Fruit fly (Drosophila melanogaster): Measurements from ENCODE around the gene Acbp4.

Acbp4 gene

DNA sequence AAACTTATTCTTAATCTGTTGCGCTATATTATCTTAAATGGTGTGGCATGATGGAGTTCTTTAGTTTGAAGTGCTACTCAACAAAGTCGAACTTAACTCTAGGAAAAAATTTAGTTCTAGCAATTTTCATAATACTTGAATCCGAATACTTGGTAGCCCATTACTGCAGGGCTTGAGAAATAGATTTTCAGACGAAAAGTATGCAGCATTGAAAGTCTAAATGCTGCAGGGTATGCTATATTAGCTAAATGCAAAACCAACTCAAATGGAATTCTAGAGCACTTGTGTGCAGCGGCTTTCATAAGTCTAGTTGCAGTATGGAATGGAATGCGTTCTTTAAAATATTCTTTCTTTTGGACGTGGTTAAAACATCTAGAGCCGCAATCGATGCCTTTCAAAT, 15.2 kb upstream of the Acbp4 start:
- TF ChIP-seq pdm3 (GFP tag; optimal IDR thresholded peaks at IDR 0.05) (no peak), Ets21C (GFP tag; optimal IDR thresholded peaks at IDR 0.05) (no peak), CG3919 (GFP tag; optimal IDR thresholded peaks at IDR 0.05) (no peak), CG6808 (GFP tag; optimal IDR thresholded peaks at IDR 0.05) (no peak), Blimp-1 (GFP tag; optimal IDR thresholded peaks at IDR 0.05) (no peak), CG11762 (GFP tag; optimal IDR thresholded peaks at IDR 0.05; ENCODE audit: insufficient read depth) (no peak), CG1621 (tag; optimal IDR thresholded peaks at IDR 0.05) (no peak), Sox102F (GFP tag; optimal IDR thresholded peaks at IDR 0.05) (no peak), Met (GFP tag; optimal IDR thresholded peaks at IDR 0.05) (no peak), CG10631 (GFP tag; optimal IDR thresholded peaks at IDR 0.05) (no peak)

DNA sequence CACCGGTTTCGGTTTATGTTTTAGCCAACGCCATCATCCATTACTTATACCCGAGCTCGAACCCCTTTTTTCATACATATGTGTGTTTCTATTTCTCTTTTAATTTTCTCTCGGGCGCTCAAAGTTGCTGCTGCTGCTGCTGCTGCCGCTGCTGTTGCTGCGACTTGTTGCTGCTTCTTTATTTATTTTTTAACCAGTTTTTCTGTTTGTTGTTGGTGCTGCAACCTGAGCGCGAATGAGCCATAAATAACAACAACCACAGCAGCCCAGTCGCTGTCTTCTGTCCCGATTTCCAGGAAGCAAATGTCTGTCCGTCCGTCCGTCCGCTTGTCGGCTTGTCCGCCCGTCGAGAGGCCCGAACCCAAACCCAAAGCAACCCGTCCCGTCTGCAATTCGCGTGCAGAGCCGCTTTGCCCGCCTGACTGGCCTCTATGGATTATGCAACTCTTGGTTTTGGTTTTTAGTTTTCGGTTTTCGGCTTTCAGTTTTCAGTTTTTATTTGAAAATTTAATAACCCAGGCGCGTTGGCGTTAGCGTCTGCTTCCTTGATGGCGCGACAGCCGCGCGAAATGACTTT, 9.6 kb upstream of the Acbp4 start:
- TF ChIP-seq Eip75B (GFP tag; optimal IDR thresholded peaks at IDR 0.05): no peak
- TF ChIP-seq CG3032 (tag; optimal IDR thresholded peaks at IDR 0.05): no peak
- TF ChIP-seq CG10669 (GFP tag; optimal IDR thresholded peaks at IDR 0.05): no peak
- TF ChIP-seq ss (GFP tag; optimal IDR thresholded peaks at IDR 0.05): peak in 1 of 2 experiments; percentile 57
- no peak for TF ChIP-seq Gug (GFP tag; IDR thresholded peaks at IDR 0.05)
- TF ChIP-seq salr (GFP tag; optimal IDR thresholded peaks at IDR 0.05): no peak
- no peak for TF ChIP-seq CG8319 (GFP tag; optimal IDR thresholded peaks at IDR 0.05)
- TF ChIP-seq CG11294 (GFP tag; IDR thresholded peaks at IDR 0.05): no peak
- no peak for TF ChIP-seq CG3919 (GFP tag; optimal IDR thresholded peaks at IDR 0.05)
- no peak for TF ChIP-seq Sox14 (GFP tag; optimal IDR thresholded peaks at IDR 0.05)
- no peak for TF ChIP-seq CG16779 (tag; optimal IDR thresholded peaks at IDR 0.05)
- no peak for TF ChIP-seq cyc (GFP tag; optimal IDR thresholded peaks at IDR 0.05)
- peak; percentile 88 for TF ChIP-seq vri (GFP tag; optimal IDR thresholded peaks at IDR 0.05)
- TF ChIP-seq CG10631 (GFP tag; optimal IDR thresholded peaks at IDR 0.05): no peak
- TF ChIP-seq Lpt (GFP tag; optimal IDR thresholded peaks at IDR 0.05): peak; percentile 47
- TF ChIP-seq eg (GFP tag; IDR thresholded peaks at IDR 0.05): 0 out of 3 replicates have a peak, but pooled peaks have one; percentile 18
- TF ChIP-seq esn (GFP tag; optimal IDR thresholded peaks at IDR 0.05): no peak
- peak; percentile 51 for TF ChIP-seq CG6854 (GFP tag; optimal IDR thresholded peaks at IDR 0.05)
- 0 out of 3 replicates have a peak, but pooled peaks have one; percentile 37 for TF ChIP-seq CG6163 (GFP tag; IDR thresholded peaks at IDR 0.05)
- TF ChIP-seq Met (GFP tag; optimal IDR thresholded peaks at IDR 0.05): no peak
- TF ChIP-seq dsx (GFP tag; optimal IDR thresholded peaks at IDR 0.05; ENCODE audit: poor library complexity, severe bottlenecking): peak; percentile 17
- TF ChIP-seq achi (GFP tag; optimal IDR thresholded peaks at IDR 0.05): no peak
- TF ChIP-seq CG31627 (GFP tag; optimal IDR thresholded peaks at IDR 0.05): no peak
- no peak for TF ChIP-seq CG34406 (GFP tag; optimal IDR thresholded peaks at IDR 0.05)
- TF ChIP-seq fd85E (GFP tag; optimal IDR thresholded peaks at IDR 0.05): no peak

DNA sequence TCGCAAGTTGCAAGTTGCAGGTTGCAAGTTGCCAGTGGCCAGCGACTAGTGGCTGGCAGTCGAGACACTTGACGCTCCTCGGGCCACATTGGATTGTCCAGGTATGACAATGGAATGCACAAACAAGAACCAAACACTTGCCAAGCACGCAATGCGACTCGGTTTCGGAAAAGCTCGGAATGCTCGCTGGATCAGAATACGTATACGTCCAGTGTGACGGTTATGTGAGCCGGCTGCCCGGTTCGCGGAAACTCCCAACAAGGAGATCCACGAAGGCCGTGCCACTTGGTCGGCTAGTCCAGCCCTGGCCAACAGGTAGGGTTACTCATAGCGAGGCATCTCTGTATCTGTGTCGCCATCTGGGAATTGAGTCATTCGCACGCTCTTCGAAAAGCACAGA, 8.6 kb upstream of the Acbp4 start:
- TF ChIP-seq CG8119 (GFP tag; IDR thresholded peaks at IDR 0.05): peak; percentile 30; the same call in 1 of the 3 replicates
- TF ChIP-seq CG8319 (GFP tag; optimal IDR thresholded peaks at IDR 0.05): no peak
- no peak for TF ChIP-seq Hr39 (GFP tag; optimal IDR thresholded peaks at IDR 0.05)
- TF ChIP-seq CG6163 (GFP tag; IDR thresholded peaks at IDR 0.05): peak; percentile 28; the same call in 1 of the 3 replicates
- peak; percentile 6 for TF ChIP-seq CG6276 (GFP tag; optimal IDR thresholded peaks at IDR 0.05)
- TF ChIP-seq Sox102F (GFP tag; optimal IDR thresholded peaks at IDR 0.05): no peak
- TF ChIP-seq CG3032 (tag; optimal IDR thresholded peaks at IDR 0.05): no peak
- no peak for TF ChIP-seq CG6792 (GFP tag; optimal IDR thresholded peaks at IDR 0.05)
- no peak for TF ChIP-seq Ets96B (tag; optimal IDR thresholded peaks at IDR 0.05)
- peak; percentile 19 for TF ChIP-seq Eip78C (GFP tag)
- no peak for TF ChIP-seq CG9139 (GFP tag; optimal IDR thresholded peaks at IDR 0.05)
- TF ChIP-seq Ets21C (GFP tag; optimal IDR thresholded peaks at IDR 0.05): no peak
- TF ChIP-seq eg (GFP tag; IDR thresholded peaks at IDR 0.05): no peak
- TF ChIP-seq CG31627 (GFP tag; optimal IDR thresholded peaks at IDR 0.05): no peak
- no peak for TF ChIP-seq topi (GFP tag; optimal IDR thresholded peaks at IDR 0.05)
- no peak for TF ChIP-seq spab (GFP tag; optimal IDR thresholded peaks at IDR 0.05)
- TF ChIP-seq svp (GFP tag): no peak
- no peak for TF ChIP-seq Sox14 (GFP tag; optimal IDR thresholded peaks at IDR 0.05)
- no peak for TF ChIP-seq dac (GFP tag; optimal IDR thresholded peaks at IDR 0.05)
- TF ChIP-seq net (GFP tag; optimal IDR thresholded peaks at IDR 0.05): no peak
- peak; percentile 6 for TF ChIP-seq CG6808 (GFP tag; optimal IDR thresholded peaks at IDR 0.05)
- TF ChIP-seq esn (GFP tag; optimal IDR thresholded peaks at IDR 0.05): no peak
- TF ChIP-seq pdm3 (GFP tag; optimal IDR thresholded peaks at IDR 0.05): no peak
- TF ChIP-seq Hr38 (GFP tag; optimal IDR thresholded peaks at IDR 0.05): no peak
- TF ChIP-seq Hr4 (GFP tag; optimal IDR thresholded peaks at IDR 0.05): no peak
- no peak for TF ChIP-seq CG16779 (tag; optimal IDR thresholded peaks at IDR 0.05)
- TF ChIP-seq CG10669 (GFP tag; optimal IDR thresholded peaks at IDR 0.05): no peak
- TF ChIP-seq CG11762 (GFP tag; optimal IDR thresholded peaks at IDR 0.05; ENCODE audit: insufficient read depth): no peak
- peak; percentile 24 to 66 for TF ChIP-seq ss (GFP tag; optimal IDR thresholded peaks at IDR 0.05)
